Worm (Caenorhabditis elegans): Measurements from ENCODE around the gene lips-8.

DNA sequence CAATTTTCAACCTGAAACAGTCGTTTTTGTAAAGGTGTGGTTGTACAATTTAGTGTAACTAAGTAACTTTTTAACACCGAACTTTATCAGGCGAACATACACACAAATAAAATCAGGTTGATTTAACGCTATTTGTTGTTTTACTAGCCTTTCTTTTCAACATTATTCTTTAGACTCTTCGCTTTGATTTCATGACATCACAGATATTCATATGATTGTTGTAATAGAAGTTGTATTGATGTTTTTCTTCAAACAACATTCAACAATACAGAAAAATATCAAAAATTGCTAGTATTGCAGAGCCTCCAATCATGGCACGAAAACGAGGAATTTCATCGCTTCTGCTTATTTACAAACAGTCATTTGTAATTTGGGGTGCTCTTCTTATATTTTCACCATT, 3.5 kb upstream of the lips-8 start, which contains the start of gene nac-1:
- TF ChIP-seq mec-3 (tag; optimal IDR thresholded peaks at IDR 0.05; ENCODE audit: borderline replicate concordance) (no peak), pag-3 (tag; optimal IDR thresholded peaks at IDR 0.05; ENCODE audit: borderline replicate concordance) (no peak), unc-55 (GFP tag; optimal IDR thresholded peaks at IDR 0.05) (no peak), syd-9 (tag; optimal IDR thresholded peaks at IDR 0.05) (no peak), eyg-1 (tag; optimal IDR thresholded peaks at IDR 0.05) (no peak), nfya-1 (tag; optimal IDR thresholded peaks at IDR 0.05) (no peak), ama-1 (optimal IDR thresholded peaks at IDR 0.05) (no peak), pha-2 (tag; optimal IDR thresholded peaks at IDR 0.05) (no peak), hlh-8 (tag; optimal IDR thresholded peaks at IDR 0.05) (no peak)
